Worm (Caenorhabditis elegans) whole organism, L2 larva: Measurements from ENCODE around the gene Y32G9A.3.

Experiments used
- C34F6.9 ChIP-seq: fragments of 150-350 bp; optimal IDR thresholded peaks from 2 replicates; lab custom pipeline; 2014; ENCODE audit warnings: missing biosample characterization, missing genetic modification characterization
- R02D3.7 ChIP-seq: fragments of 150-350 bp; optimal IDR thresholded peaks from 2 replicates; lab custom pipeline; 2014; ENCODE audit warnings: missing biosample characterization, missing genetic modification characterization
- Y55F3AM.14 ChIP-seq: fragments of 200-800 bp; sonication (Bioruptor generic); optimal IDR thresholded peaks from 2 replicates; lab custom pipeline; 2018; ENCODE audit warnings: mild to moderate bottlenecking, missing genetic modification characterization, missing compliant biosample characterization
- alr-1 ChIP-seq: fragments of 150-350 bp; optimal IDR thresholded peaks from 2 replicates; lab custom pipeline; 2014; ENCODE audit warnings: missing biosample characterization, missing genetic modification characterization
- aly-2 ChIP-seq: fragments of 150-350 bp; optimal IDR thresholded peaks from 2 replicates; lab custom pipeline; 2014; ENCODE audit warnings: missing biosample characterization, missing genetic modification characterization
- ama-1 ChIP-seq: fragments of 150-350 bp; optimal IDR thresholded peaks from 2 replicates; lab custom pipeline; 2018; ENCODE audit warnings: inconsistent platforms
- blmp-1 ChIP-seq: sonication (generic microtip); optimal IDR thresholded peaks from 2 replicates; lab custom pipeline; 2017; ENCODE audit warnings: missing genetic modification characterization, mild to moderate bottlenecking, missing compliant biosample characterization, antibody characterized with exemption, moderate library complexity; ENCODE audit not compliant: insufficient read depth
- ceh-16 ChIP-seq: fragments of 150-350 bp; optimal IDR thresholded peaks from 2 replicates; lab custom pipeline; 2014; ENCODE audit warnings: missing biosample characterization, missing genetic modification characterization
- elt-1 ChIP-seq: fragments of 150-350 bp; optimal IDR thresholded peaks from 2 replicates; lab custom pipeline; 2014; ENCODE audit warnings: missing biosample characterization, missing genetic modification characterization
- gmeb-1 ChIP-seq: fragments of 150-350 bp; optimal IDR thresholded peaks from 2 replicates; lab custom pipeline; 2014; ENCODE audit warnings: missing biosample characterization, missing genetic modification characterization
- lin-11 ChIP-seq: fragments of 150-350 bp; sonication (generic microtip); optimal IDR thresholded peaks from 2 replicates; lab custom pipeline; 2014; ENCODE audit warnings: missing biosample characterization, missing genetic modification characterization, inconsistent platforms, mixed read lengths
- lin-13 ChIP-seq: fragments of 150-350 bp; optimal IDR thresholded peaks from 2 replicates; lab custom pipeline; 2014; ENCODE audit warnings: missing biosample characterization, missing genetic modification reagents, missing genetic modification characterization
- lin-39 ChIP-seq: fragments of 150-350 bp; optimal IDR thresholded peaks from 2 replicates; lab custom pipeline; 2014; ENCODE audit warnings: missing biosample characterization, missing genetic modification reagents, missing genetic modification characterization
- lsy-2 ChIP-seq, 2 experiments: fragments of 150-350 bp in 1 of 2; sonication (generic microtip) in 1 of 2; optimal IDR thresholded peaks; 2 replicates each; lab custom pipeline; 2014 to 2017; ENCODE audit warnings: missing biosample characterization in 2 of 2, missing genetic modification characterization in 2 of 2
- mab-5 ChIP-seq: fragments of 150-350 bp; optimal IDR thresholded peaks from 2 replicates; lab custom pipeline; 2014; ENCODE audit warnings: missing biosample characterization, missing genetic modification characterization
- mbf-1 ChIP-seq: sonication (generic microtip); optimal IDR thresholded peaks from 2 replicates; lab custom pipeline; 2017; ENCODE audit warnings: missing biosample characterization, missing genetic modification characterization
- mdl-1 ChIP-seq, 2 experiments: fragments of 150-350 bp in 1 of 2; sonication (generic microtip) in 1 of 2; optimal IDR thresholded peaks; 2 replicates each; lab custom pipeline; 2017; ENCODE audit warnings: missing biosample characterization in 2 of 2, missing genetic modification characterization in 2 of 2
- nhr-10 ChIP-seq: sonication (generic microtip); optimal IDR thresholded peaks from 2 replicates; lab custom pipeline; 2017; ENCODE audit warnings: missing biosample characterization, missing genetic modification characterization
- nhr-12 ChIP-seq: fragments of 150-350 bp; optimal IDR thresholded peaks from 2 replicates; lab custom pipeline; 2014; ENCODE audit warnings: missing biosample characterization, missing genetic modification characterization
- nhr-129 ChIP-seq: fragments of 150-350 bp; optimal IDR thresholded peaks from 2 replicates; lab custom pipeline; 2014; ENCODE audit warnings: missing biosample characterization, missing genetic modification characterization
- nhr-21 ChIP-seq: fragments of 150-350 bp; optimal IDR thresholded peaks from 2 replicates; lab custom pipeline; 2014; ENCODE audit warnings: missing biosample characterization, missing genetic modification characterization
- nhr-23 ChIP-seq: fragments of 150-350 bp; optimal IDR thresholded peaks from 2 replicates; lab custom pipeline; 2014; ENCODE audit warnings: missing biosample characterization, missing genetic modification reagents, missing genetic modification characterization
- nhr-237 ChIP-seq: fragments of 150-350 bp; optimal IDR thresholded peaks from 2 replicates; lab custom pipeline; 2014; ENCODE audit warnings: missing biosample characterization, missing genetic modification characterization
- nhr-25 ChIP-seq: fragments of 150-350 bp; sonication (generic microtip); optimal IDR thresholded peaks from 3 replicates; lab custom pipeline; 2014; ENCODE audit warnings: missing biosample characterization, missing genetic modification characterization
- nhr-77 ChIP-seq: fragments of 150-350 bp; optimal IDR thresholded peaks from 2 replicates; lab custom pipeline; 2014; ENCODE audit warnings: missing biosample characterization, missing genetic modification characterization
- sem-4 ChIP-seq: fragments of 150-350 bp; optimal IDR thresholded peaks from 2 replicates; lab custom pipeline; 2014; ENCODE audit warnings: missing biosample characterization, missing genetic modification reagents, missing genetic modification characterization
- sma-3 ChIP-seq: sonication (generic microtip); optimal IDR thresholded peaks from 2 replicates; lab custom pipeline; 2016; ENCODE audit warnings: missing genetic modification reagents, missing genetic modification characterization, missing compliant biosample characterization
- sma-9 ChIP-seq, 2 experiments: fragments of 150-350 bp in 1 of 2; sonication (generic microtip) in 1 of 2; optimal IDR thresholded peaks; 2 replicates each; lab custom pipeline; 2014 to 2016; ENCODE audit warnings: missing genetic modification characterization in 2 of 2, mild to moderate bottlenecking in 1 of 2, missing biosample characterization in 1 of 2, missing compliant biosample characterization in 1 of 2, missing genetic modification reagents in 1 of 2, moderate library complexity in 1 of 2
- snpc-4 ChIP-seq: fragments of 150-350 bp; optimal IDR thresholded peaks from 2 replicates; lab custom pipeline; 2014; ENCODE audit warnings: missing biosample characterization, missing genetic modification characterization
- unc-39 ChIP-seq: fragments of 150-350 bp; optimal IDR thresholded peaks from 2 replicates; lab custom pipeline; 2014; ENCODE audit warnings: missing biosample characterization, missing genetic modification characterization
- unc-55 ChIP-seq: fragments of 150-350 bp; sonication (generic microtip); optimal IDR thresholded peaks from 3 replicates; lab custom pipeline; 2014; ENCODE audit warnings: missing biosample characterization, missing genetic modification reagents, missing genetic modification characterization
- unc-62 ChIP-seq: fragments of 150-350 bp; optimal IDR thresholded peaks from 2 replicates; lab custom pipeline; 2014; ENCODE audit warnings: missing biosample characterization, missing genetic modification reagents, missing genetic modification characterization
- zag-1 ChIP-seq: fragments of 150-350 bp; optimal IDR thresholded peaks from 2 replicates; lab custom pipeline; 2014; ENCODE audit warnings: missing biosample characterization, missing genetic modification characterization
- ztf-1 ChIP-seq: fragments of 200-800 bp; sonication (Bioruptor generic); conservative IDR thresholded peaks from 2 replicates; pipeline ENCODE4 v1.3.6; 2022; ENCODE audit warnings: missing genetic modification characterization, missing compliant biosample characterization
- ztf-11 ChIP-seq: sonication (generic microtip); optimal IDR thresholded peaks from 2 replicates; lab custom pipeline; 2017; ENCODE audit warnings: missing biosample characterization, missing genetic modification characterization
- ztf-4 ChIP-seq: fragments of 150-350 bp; optimal IDR thresholded peaks from 2 replicates; lab custom pipeline; 2014; ENCODE audit warnings: missing biosample characterization, missing genetic modification characterization

Gene Y32G9A.3

DNA sequence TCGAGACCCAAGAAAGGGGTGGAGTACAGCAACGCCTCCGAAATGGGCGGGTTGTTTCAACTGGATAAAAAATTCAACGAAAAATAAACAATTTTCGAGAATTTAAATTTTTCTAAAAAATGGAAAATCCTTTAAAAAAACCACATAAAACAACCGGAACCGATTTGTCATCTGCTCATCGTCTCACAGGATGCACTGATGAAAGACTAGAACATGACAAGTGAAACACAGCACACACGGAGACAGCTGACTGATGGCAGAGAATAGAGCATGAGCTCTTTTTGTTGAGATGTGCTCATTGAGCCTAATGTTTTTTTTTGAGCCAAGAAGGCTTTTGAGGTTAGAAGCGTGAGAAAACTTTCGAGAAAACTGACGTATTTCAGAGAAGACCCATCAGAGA, 21.2 kb upstream of the Y32G9A.3 start:
- peak; percentile 68 for TF ChIP-seq unc-55 (GFP tag; lab: Kevin White, UChicago)
- no peak for TF ChIP-seq lin-11 (tag; lab: Kevin White, UChicago)
- TF ChIP-seq nhr-21: no peak
- peak; percentile 9 for TF ChIP-seq nhr-129 (tag; lab: Kevin White, UChicago)
- no peak for TF ChIP-seq R02D3.7 (tag; lab: Kevin White, UChicago)

DNA sequence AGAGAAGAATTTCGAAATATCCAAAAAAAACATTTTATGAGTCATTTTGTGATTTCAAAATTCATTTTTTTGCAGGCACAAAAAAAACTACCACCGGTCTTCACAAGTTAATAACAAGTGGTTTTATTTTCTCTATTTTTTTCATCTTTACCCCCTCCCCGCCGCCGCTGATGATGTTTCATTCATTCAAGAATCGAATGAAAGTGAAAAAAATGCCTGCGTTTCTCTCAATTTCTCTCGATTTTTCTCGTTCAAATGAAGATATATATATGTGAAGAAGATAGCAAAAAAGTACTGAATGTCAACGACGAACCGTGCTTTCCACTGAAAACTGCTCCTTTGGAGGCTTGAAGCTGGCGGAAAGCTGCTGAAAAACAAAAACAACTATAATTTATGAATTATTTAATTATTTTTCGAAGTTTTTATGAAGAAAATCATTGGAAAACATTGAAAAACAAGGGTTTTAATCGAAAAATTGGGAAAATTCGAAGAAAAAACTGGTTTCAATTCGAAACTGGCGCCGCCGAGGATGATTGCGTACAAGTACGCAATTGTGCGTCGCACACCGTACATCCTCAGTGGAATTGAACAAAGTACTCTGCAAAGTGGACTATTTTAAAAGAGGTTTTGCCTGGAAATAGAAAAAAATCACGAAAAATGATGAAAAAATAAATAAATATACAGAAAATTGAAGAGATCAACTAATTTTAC, 18.5 kb upstream of the Y32G9A.3 start, which contains the start of gene zig-11:
Gene zig-11 (minus strand): TSS at position 373 of the 711 bp plus-strand sequence.
- TF ChIP-seq Y55F3AM.14 (GFP tag; lab: Kevin White, UChicago): no peak
- TF ChIP-seq nhr-237 (tag; lab: Kevin White, UChicago): no peak
- peak; percentile 94 for TF ChIP-seq blmp-1 (tag; lab: Kevin White, UChicago)
- no peak for TF ChIP-seq nhr-10 (tag; lab: Kevin White, UChicago)
- TF ChIP-seq nhr-77: no peak
- TF ChIP-seq C34F6.9 (tag; lab: Kevin White, UChicago): peak; percentile 7
- no peak for TF ChIP-seq R02D3.7 (tag; lab: Kevin White, UChicago)
- TF ChIP-seq elt-1 (tag; lab: Kevin White, UChicago): no peak
- TF ChIP-seq unc-55 (GFP tag; lab: Kevin White, UChicago): peak; percentile 43
- no peak for TF ChIP-seq sma-3
- no peak for TF ChIP-seq sem-4 (tag; lab: Kevin White, UChicago)
- TF ChIP-seq nhr-12 (tag; lab: Kevin White, UChicago): no peak
- peak; percentile 63 for TF ChIP-seq gmeb-1
- no peak for TF ChIP-seq nhr-25 (tag; lab: Kevin White, UChicago)
- peak in 1 of 2 experiments; percentile 82 for TF ChIP-seq lsy-2 (tag; optimal IDR thresholded peaks at IDR 0.05; lab: Kevin White, UChicago)

ce11 chrV:1895483-1895882, 15.7 kb upstream of the Y32G9A.3 start, which contains the start of gene nphp-2:
TSS of gene nphp-2 (plus strand) at chrV:1895783.
- no peak for TF ChIP-seq mdl-1 (tag; optimal IDR thresholded peaks at IDR 0.05; lab: Kevin White, UChicago)
- no peak for TF ChIP-seq lin-39
- no peak for TF ChIP-seq nhr-77
- TF ChIP-seq nhr-23: no peak
- no peak for TF ChIP-seq ama-1 (lab: Kevin White, UChicago)
- no peak for TF ChIP-seq nhr-10 (tag; lab: Kevin White, UChicago)
- no peak for TF ChIP-seq R02D3.7 (tag; lab: Kevin White, UChicago)
- TF ChIP-seq unc-39 (tag; lab: Kevin White, UChicago): no peak
- TF ChIP-seq nhr-129 (tag; lab: Kevin White, UChicago): no peak
- TF ChIP-seq ztf-1: no peak
- TF ChIP-seq alr-1 (tag; lab: Kevin White, UChicago): no peak
- no peak for TF ChIP-seq lin-13 (GFP tag; lab: Kevin White, UChicago)
- no peak for TF ChIP-seq mbf-1 (tag; lab: Kevin White, UChicago)
- TF ChIP-seq gmeb-1: no peak
- no peak for TF ChIP-seq nhr-237 (tag; lab: Kevin White, UChicago)

ce11 chrV:1907350-1907749, 3.9 kb upstream of the Y32G9A.3 start, which contains the start of gene Y32G9A.5:
TSS of gene Y32G9A.5 (plus strand) at chrV:1907650.
- TF ChIP-seq ceh-16 (tag; lab: Kevin White, UChicago): no peak
- TF ChIP-seq unc-39 (tag; lab: Kevin White, UChicago): no peak
- TF ChIP-seq ztf-11 (tag; lab: Kevin White, UChicago): no peak
- TF ChIP-seq aly-2 (tag; lab: Kevin White, UChicago): no peak
- TF ChIP-seq ztf-4: no peak
- no peak for TF ChIP-seq unc-62 (GFP tag; lab: Kevin White, UChicago)
- TF ChIP-seq zag-1 (tag; lab: Kevin White, UChicago): no peak
- TF ChIP-seq nhr-23: no peak
- TF ChIP-seq nhr-237 (tag; lab: Kevin White, UChicago): no peak
- no peak for TF ChIP-seq mab-5 (tag; lab: Kevin White, UChicago)
- TF ChIP-seq snpc-4 (tag; lab: Kevin White, UChicago): no peak
- no peak for TF ChIP-seq sma-9 (GFP tag; optimal IDR thresholded peaks at IDR 0.05; lab: Kevin White, UChicago)
- no peak for TF ChIP-seq sma-9 (tag; optimal IDR thresholded peaks at IDR 0.05; lab: Kevin White, UChicago)
